Fruit fly (Drosophila melanogaster) whole organism, adult: ENCODE measurements around the gene Slip1.

ENCODE experiments used
- CG11617 ChIP-seq: fragments of 200-800 bp; sonication (Bioruptor generic); optimal IDR thresholded peaks from 2 replicates; lab custom pipeline; 2017; ENCODE audit warnings: mild to moderate bottlenecking, missing biosample characterization, missing genetic modification reagents, missing genetic modification characterization
- CG5204 ChIP-seq: fragments of 200-800 bp; sonication (Bioruptor generic); optimal IDR thresholded peaks from 2 replicates; lab custom pipeline; 2016; ENCODE audit warnings: missing biosample characterization, missing genetic modification characterization
- CG7101 ChIP-seq: fragments of 200-800 bp; sonication (Bioruptor generic); optimal IDR thresholded peaks from 2 replicates; lab custom pipeline; 2018; ENCODE audit warnings: missing biosample characterization, mild to moderate bottlenecking, missing genetic modification characterization, moderate library complexity
- Clk ChIP-seq: fragments of 200-800 bp; sonication (Bioruptor generic); optimal IDR thresholded peaks from 2 replicates; lab custom pipeline; 2017; ENCODE audit warnings: missing biosample characterization, missing genetic modification characterization
- Hr96 ChIP-seq: fragments of 200-800 bp; sonication (Bioruptor generic); optimal IDR thresholded peaks from 2 replicates; lab custom pipeline; 2016; ENCODE audit warnings: missing biosample characterization, missing genetic modification characterization
- bab1 ChIP-seq: fragments of 200-800 bp; sonication (Bioruptor generic); optimal IDR thresholded peaks from 3 replicates; lab custom pipeline; 2019; ENCODE audit warnings: missing biosample characterization, mild to moderate bottlenecking, missing genetic modification characterization, moderate library complexity
- cnc ChIP-seq, 2 experiments: fragments of >200 bp; optimal IDR thresholded peaks; 2 replicates each; lab custom pipeline; 2017
- kay ChIP-seq: fragments of 200-800 bp; sonication (Bioruptor generic); peaks from one replicate; lab custom pipeline; 2016; ENCODE audit warnings: missing biosample characterization, missing genetic modification characterization, borderline replicate concordance
- ovo ChIP-seq: fragments of 200-800 bp; sonication (Bioruptor generic); optimal IDR thresholded peaks from 2 replicates; lab custom pipeline; 2016; ENCODE audit warnings: missing biosample characterization, missing genetic modification characterization
- pad ChIP-seq: fragments of 200-800 bp; sonication (Bioruptor generic); optimal IDR thresholded peaks from 3 replicates; lab custom pipeline; 2017; ENCODE audit warnings: missing biosample characterization, missing genetic modification characterization, mild to moderate bottlenecking, moderate library complexity, missing genetic modification reagents
- tj ChIP-seq: fragments of 200-800 bp; sonication (Bioruptor generic); optimal IDR thresholded peaks from 3 replicates; lab custom pipeline; 2017; ENCODE audit warnings: missing biosample characterization, mild to moderate bottlenecking, missing genetic modification characterization, moderate library complexity
- toe ChIP-seq: fragments of 200-800 bp; sonication (Bioruptor generic); optimal IDR thresholded peaks from 2 replicates; lab custom pipeline; 2016; ENCODE audit warnings: missing biosample characterization, missing genetic modification characterization

- TF ChIP-seq pad (GFP tag; lab: Kevin White, UChicago) (no peak), Clk (GFP tag; lab: Kevin White, UChicago) (no peak), tj (no peak), Hr96 (no peak), CG11617 (GFP tag; lab: Kevin White, UChicago) (no peak), bab1 (GFP tag; lab: Kevin White, UChicago) (no peak), CG7101 (no peak), kay (GFP tag; lab: Kevin White, UChicago) (peak; percentile 72), ovo (GFP tag; lab: Kevin White, UChicago) (no peak), CG5204 (no peak), cnc (optimal IDR thresholded peaks at IDR 0.05; lab: Kevin White, UChicago) (no peak), toe (GFP tag; lab: Kevin White, UChicago) (no peak)
These were observed 16.9 kb upstream of the Slip1 start, which contains the start of gene Ekar for dm6 chr4:646414-647016.
